Worm (Caenorhabditis elegans) whole organism, dauer: ENCODE data around the gene C50B8.6.

Experiments
- unc-62 ChIP-seq: sonication (generic microtip); optimal IDR thresholded peaks from 2 replicates; lab custom pipeline; 2017; ENCODE audit warnings: missing biosample characterization, missing genetic modification reagents, missing genetic modification characterization

The C50B8.6 gene

DNA sequence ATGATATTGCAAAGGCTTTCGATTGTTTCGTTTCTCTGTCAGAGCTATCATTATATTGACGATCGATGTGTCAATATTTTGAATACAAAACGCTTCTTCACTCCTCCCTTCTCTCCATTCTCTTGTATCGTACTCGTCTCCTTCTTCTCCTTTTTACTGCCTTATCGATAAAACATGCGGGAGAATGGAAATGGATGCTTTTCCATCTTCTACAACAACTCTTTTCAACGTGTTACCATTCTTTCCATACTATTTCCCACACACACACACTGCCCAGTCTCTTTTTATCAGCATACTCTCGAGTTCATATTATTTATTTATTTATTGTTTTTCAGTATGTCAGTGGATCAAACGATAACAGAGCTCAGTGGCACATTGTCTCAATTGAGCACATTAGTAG, at the start of gene C50B8.6:
TSS of gene C50B8.6 (plus strand) at position 336 of the 400 bp plus-strand sequence.
- TF ChIP-seq unc-62: no peak

ce11 chrV:13529165-13529564, 49.6 kb upstream of the C50B8.6 start:
- no peak for TF ChIP-seq unc-62

ce11 chrV:13530698-13531097, 48.1 kb upstream of the C50B8.6 start, which contains the start of gene ttr-44:
ttr-44 (minus strand) TSS chrV:13530744.
- TF ChIP-seq unc-62: no peak

DNA sequence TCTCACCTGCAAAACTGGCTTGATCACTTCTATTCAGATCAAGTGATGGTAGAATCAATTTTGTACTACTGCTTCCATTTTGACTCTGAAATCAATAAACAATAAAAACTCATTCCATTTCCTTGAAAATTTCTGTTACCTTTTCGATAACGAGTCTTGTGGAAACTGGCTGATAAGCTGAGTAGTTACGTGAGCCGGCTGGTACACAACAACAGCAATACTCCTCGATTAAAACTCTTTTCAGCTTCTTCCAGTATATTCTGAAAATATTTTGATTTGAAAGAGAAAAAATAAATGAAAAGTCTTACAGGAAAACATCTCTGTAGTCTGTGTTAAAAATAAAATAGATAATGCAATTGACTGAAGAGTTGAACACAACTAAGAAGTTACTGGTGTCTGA, 46.3 kb upstream of the C50B8.6 start:
- TF ChIP-seq unc-62: no peak

- TF ChIP-seq unc-62: no peak
Observed at ce11 chrV:13536058-13536579, 42.7 kb upstream of the C50B8.6 start, which contains the start of gene frpr-5. frpr-5 (minus strand) TSS chrV:13536108.

- TF ChIP-seq unc-62: no peak
Observed at ce11 chrV:13551601-13552000, 27.2 kb upstream of the C50B8.6 start, which contains the start of the genes C56A3.4 and C56A3.5. C56A3.4 (minus strand) TSS chrV:13551754. C56A3.5 (plus strand) TSS chrV:13551967.

DNA sequence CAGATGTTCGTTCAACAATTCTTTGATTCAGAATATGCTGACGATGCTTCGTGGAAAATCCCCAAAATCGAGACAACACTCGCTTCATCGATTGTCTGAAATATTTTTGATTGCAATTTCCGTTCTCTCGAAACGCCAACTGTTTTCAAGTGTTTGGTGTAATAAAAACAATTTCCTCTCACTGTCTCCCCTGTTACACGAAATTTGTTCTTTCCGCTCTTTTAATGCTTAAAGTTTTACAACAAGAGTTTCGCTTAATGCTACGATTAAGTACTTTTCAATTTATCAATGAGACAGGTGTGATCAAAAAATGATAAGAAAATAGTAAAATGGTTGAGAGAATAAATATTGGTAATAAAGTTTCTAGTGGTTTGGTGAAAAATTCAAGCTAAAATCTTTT, 22.5 kb upstream of the C50B8.6 start, which contains the start of gene C56A3.6:
TSS of gene C56A3.6 (minus strand) at position 101 of the 400 bp plus-strand sequence.
- TF ChIP-seq unc-62: no peak

DNA sequence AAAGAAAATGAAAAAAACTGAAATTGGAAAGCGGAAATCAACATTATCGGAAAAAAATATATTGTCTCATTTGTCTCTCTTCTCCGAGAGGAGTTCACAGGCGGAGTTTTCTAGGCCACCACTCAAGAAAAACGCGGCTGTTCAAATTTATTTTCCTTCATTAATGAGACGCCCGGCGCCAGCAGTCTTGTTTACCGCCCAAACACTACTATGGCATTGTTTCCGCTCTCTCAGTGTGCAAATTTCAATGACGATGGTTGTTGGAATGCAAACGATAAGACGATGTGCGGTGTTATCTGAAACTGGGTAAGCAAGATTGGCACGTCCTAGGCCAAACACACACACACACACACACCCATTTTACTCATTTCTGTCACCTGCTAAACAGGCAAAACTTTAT, 22.0 kb upstream of the C50B8.6 start, which contains the start of gene cav-2:
TSS of gene cav-2 (plus strand) at position 359 of the 400 bp plus-strand sequence.
- TF ChIP-seq unc-62: no peak

ce11 chrV:13559978-13560377, 18.8 kb upstream of the C50B8.6 start, which contains the start of gene C56A3.8:
C56A3.8 (plus strand) TSS chrV:13560278.
- TF ChIP-seq unc-62: no peak

DNA sequence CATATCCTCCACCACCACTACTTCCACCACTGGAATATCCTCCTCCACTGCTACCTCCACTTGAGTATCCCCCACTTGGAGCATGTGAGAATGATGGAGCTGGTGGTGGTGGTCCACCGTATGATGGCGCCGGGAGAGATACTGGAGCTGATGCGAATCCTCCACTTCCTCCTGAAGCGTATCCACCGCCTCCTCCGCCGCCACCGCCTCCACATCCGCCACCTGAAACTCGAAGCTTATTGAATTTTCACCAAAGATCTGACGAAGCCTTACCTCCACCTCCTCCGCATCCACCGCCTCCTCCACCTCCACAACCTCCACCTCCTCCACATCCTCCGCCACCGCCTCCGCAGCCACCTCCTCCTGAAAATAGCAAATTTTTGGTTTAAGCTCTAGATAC, 16.0 kb upstream of the C50B8.6 start:
- no peak for TF ChIP-seq unc-62

DNA sequence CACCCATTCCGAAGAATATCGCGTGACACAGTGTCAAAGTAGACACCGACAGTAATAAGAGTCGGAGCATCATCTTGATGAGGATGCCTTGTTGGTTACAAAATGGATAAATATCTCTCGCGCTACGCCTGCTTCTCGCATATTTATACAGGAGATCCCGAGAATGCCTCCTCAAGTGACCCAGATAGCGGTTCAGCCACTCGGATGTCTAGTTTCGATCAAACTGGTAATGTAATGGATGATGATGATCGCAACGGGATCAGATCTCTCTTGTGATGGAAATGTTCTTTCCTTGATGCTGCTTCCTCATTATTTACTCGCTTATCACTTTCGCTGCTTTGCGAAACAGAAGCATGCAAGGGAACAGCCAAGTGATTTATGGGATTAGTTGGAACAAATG, 14.9 kb upstream of the C50B8.6 start, which contains the start of gene grl-17:
TSS of gene grl-17 (minus strand) at position 101 of the 400 bp plus-strand sequence.
- no peak for TF ChIP-seq unc-62

ce11 chrV:13565197-13565596, 13.6 kb upstream of the C50B8.6 start:
- TF ChIP-seq unc-62: no peak

DNA sequence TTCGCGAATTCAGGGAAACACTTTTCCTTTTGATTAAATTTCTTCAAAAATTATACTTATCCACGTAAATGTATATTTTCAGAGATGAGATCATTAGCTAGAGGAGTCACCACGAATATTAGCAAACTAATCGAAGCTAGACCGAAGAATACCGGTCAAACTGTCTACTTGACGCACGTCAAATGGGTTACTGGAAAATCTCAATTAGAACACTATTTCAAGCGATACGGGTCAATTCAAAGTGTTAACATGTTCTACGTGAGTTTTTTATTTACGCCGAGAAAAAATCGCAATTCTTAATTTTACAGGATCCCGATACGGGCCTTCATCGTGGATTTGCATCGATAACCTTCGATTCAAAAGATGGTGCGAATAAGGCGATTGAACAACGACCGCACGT, 13.0 kb upstream of the C50B8.6 start, which contains the start of gene slrp-1:
TSS of gene slrp-1 (plus strand) at position 83 of the 400 bp plus-strand sequence.
- TF ChIP-seq unc-62: no peak

DNA sequence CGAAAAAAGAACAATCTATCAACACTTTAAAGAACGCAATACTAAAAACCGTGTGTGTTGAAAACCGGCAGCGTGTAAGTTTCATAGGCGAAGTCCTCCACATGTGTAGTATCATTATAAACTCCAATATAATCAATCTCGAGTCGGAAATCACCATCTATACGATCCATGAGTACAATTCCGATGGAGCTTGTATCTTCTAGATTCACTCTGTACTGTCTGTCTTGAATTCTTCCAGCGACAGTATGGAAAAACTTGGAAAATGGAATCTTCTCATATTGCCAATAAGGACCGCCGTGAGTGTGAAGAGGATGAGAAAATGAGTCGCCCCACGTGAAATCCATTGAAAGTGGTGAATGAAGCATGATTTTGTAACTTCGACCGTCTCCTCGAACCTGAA, 11.8 kb upstream of the C50B8.6 start:
- TF ChIP-seq unc-62: no peak

- no peak for TF ChIP-seq unc-62
Observed at ce11 chrV:13568533-13568932, 10.2 kb upstream of the C50B8.6 start, which contains the start of the genes nuaf-1 and bir-2. nuaf-1 (minus strand) TSS chrV:13568630. bir-2 (plus strand) TSS chrV:13568850.

- TF ChIP-seq unc-62: no peak
Observed at ce11 chrV:13571714-13572258, 7.0 kb upstream of the C50B8.6 start, which contains the start of gene C50B8.4. C50B8.4 (plus strand) TSS chrV:13572012.

DNA sequence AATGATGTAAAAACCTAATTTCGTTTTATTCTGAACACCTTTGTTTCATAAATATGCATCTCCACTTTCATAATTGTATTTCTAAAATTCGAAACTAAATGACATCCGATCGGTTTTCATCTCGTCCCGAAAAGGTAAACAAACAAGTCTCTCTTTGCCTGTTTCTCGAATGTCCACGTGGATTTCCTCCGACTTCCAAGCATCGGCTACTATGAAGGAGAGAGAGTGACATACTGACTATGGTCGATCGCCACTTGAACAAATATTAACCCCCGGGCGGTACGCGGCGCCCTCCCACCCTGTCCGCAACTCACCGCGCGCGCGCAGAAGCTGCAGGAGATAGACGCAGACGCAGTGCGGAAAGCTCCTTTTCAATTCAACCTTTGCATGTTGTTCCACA, 2.9 kb upstream of the C50B8.6 start:
- TF ChIP-seq unc-62: no peak

DNA sequence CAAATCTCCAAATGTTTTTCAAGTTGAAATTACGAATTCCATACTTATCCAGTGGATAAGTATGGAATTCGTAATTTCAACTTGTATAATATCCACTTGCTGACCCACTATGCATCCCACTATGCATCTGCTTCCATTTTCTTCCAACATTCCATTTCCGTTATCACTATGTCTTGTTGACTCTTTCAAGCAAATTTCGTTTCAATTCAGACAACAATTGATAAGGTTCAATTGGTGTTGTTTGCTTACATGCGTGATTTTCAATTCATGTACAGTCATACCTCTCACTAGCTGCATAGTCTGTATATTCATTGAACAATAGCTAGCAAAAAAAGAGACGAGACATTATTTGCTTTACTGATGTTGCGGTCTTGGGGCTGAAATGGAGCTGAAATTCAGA, 1.9 kb upstream of the C50B8.6 start:
- no peak for TF ChIP-seq unc-62
